Worm (Caenorhabditis elegans) whole organism, L4/young adult: ENCODE results near the gene paqr-3.
"Not testable (repeated sequence)": the region's sequence is repeated elsewhere in the genome, so short reads cannot be mapped to it uniquely, and the experiment has no call there.

ENCODE experiments used
- W03F9.2 ChIP-seq: fragments of 150-350 bp; optimal IDR thresholded peaks from 2 replicates; lab custom pipeline; 2014; ENCODE audit warnings: missing biosample characterization, missing genetic modification characterization
- dao-5 ChIP-seq: sonication (generic microtip); optimal IDR thresholded peaks from 2 replicates; lab custom pipeline; 2016; ENCODE audit warnings: missing genotype, missing genetic modification characterization, moderate library complexity, missing compliant biosample characterization
- him-1 ChIP-seq: sonication (generic microtip); optimal IDR thresholded peaks from 2 replicates; lab custom pipeline; 2016; ENCODE audit warnings: missing genotype, missing genetic modification reagents, missing genetic modification characterization, missing compliant biosample characterization

Gene paqr-3

DNA sequence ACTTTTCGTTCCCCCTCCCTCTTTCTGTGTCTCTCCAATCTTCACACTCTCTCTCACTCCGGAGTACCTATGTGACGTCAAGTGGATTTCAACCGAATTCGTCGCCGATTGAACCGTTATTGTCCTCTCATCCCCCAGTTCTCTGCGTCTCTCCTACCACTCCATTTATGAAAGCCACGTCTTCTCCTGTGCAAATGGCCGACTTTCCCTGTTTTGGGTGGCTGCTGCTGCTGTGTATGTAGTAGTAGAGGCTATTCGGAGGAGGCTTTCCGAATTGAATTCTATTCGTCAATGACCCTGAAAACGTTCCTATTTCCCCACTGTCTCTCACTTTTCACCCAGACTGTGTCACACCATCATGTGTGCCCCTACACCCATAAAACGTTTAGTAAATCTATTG, 8.3 kb upstream of the paqr-3 start:
- no peak for TF ChIP-seq dao-5 (tag; lab: Kevin White, UChicago)
- no peak for TF ChIP-seq W03F9.2 (tag; lab: Kevin White, UChicago)
- no peak for TF ChIP-seq him-1 (tag; lab: Kevin White, UChicago)

DNA sequence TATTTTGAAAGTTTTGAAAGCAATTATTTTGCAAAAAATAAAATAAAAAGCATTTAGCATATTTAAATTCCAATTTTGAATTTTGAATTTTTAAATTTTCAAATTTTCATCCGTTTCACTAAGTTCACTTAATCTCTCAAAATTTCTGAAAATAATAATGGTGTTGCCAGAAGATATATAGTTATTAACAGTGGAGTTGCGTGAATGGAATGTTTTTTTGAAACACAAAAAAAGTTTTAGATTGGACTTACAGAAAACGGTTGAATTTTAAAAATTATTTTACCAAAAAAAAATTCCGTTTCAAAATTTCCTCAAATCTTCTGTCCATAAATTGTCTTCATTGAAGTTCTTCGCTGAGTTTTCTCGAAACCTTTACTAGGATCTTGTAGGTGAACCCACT, 7.8 kb upstream of the paqr-3 start:
- no peak for TF ChIP-seq dao-5 (tag; lab: Kevin White, UChicago)
- TF ChIP-seq W03F9.2 (tag; lab: Kevin White, UChicago) = no peak
- TF ChIP-seq him-1 (tag; lab: Kevin White, UChicago) = no peak

DNA sequence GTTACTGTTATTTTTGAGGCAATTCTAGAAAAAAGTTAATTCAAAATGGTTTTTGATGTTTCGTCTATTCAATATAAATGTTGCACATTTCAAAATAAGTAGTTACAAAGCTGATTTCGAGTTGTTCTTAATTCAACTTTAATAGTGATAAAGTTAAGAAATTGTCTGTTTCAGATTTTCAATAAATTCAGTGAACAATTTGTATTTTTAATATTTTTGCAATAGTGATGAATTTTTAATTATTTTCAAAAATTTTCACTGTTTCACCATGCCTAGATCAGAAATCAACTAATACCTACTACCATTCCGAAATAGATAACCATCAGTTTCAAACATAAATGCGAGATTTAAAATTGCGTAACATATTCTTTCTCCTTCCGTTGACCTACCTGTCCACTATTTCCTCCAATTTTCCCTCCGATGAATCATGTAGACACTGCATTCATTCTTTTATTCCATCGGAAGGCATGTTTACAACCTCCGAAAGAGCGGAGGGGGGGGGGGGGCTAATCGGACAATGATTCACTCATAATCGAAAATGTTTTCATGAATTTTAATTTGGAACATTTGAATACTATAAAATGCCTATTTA, 6.6 kb upstream of the paqr-3 start:
- TF ChIP-seq dao-5 (tag; lab: Kevin White, UChicago) = no peak
- TF ChIP-seq him-1 (tag; lab: Kevin White, UChicago) = no peak
- TF ChIP-seq W03F9.2 (tag; lab: Kevin White, UChicago) = no peak

DNA sequence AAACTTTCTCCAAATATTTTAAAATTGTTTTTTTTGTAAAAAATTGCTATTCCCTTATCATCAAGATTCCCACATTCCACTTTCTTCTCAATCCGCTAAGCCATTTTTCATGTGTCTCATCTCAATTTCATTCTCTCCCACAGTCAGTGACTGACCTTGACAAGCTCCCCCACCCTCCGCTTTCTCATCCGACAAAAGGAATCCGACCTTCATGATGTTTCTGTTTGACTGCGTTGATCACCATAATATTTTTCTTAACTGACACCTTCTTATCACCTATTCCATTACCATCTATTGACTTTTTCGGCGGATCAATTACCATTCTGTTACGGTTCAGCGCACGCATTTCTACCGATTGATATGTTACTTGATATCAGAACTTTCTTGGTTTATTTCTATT, 5.6 kb upstream of the paqr-3 start:
- TF ChIP-seq dao-5 (tag; lab: Kevin White, UChicago) (no peak), W03F9.2 (tag; lab: Kevin White, UChicago) (no peak), him-1 (tag; lab: Kevin White, UChicago) (no peak)

DNA sequence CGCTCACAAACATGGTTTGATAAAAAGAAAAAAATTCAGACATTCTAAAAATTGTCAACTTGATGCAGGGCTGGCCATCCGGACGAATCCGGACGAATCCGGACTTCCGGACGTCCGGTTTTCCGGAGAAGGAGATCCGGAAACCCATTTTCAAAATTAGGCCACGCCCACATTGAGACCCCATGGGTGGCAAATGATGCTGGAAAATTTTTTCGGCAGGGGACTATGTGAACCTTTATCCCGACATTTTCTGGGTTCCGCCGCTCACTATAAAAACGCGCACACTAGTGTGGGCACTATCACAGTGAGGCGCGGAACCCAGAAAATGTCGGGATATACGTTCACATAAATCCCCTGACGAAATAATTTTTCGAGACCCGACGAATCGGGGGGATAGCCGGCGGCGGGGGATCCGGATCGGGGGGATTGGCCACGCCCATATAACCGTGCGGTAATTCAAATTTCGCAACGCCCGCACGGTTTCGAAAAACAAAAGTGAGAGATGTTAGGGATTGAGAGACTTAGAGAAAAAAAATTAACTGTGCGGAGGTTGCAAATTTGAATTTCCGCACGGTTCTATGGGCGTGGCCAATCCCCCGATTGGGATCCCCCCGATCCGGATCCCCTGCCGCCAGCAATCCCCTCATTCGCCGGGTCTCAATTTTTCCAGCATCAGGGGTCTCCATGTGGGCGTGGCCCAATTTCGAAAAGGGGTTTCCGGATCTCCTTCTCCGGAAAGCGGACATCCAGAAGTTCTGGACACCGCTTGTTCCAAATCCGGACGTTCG, 4.5 kb upstream of the paqr-3 start:
- TF ChIP-seq W03F9.2 (tag; lab: Kevin White, UChicago) (no peak), him-1 (tag; lab: Kevin White, UChicago) (no peak), dao-5 (tag; lab: Kevin White, UChicago) (no peak)

DNA sequence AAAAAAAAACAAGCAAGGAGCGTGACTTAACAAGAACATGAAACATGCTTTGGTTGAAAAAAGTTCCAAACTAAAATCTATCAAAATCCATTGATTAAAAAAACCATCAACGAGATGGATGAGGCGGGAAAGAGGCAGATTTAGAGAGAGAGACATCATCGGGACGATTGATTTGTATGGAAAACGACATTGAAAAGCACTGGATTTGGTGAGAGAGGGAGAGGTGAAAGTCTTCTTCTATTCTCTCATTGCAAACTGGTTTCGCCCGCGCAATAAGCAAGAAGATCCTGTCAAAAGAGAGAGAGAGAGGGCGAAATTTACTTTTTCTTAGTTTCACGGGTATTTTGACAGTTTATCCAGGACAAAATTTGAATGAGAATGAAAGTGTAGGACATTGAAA, 1.7 kb upstream of the paqr-3 start:
- no peak for TF ChIP-seq dao-5 (tag; lab: Kevin White, UChicago)
- no peak for TF ChIP-seq him-1 (tag; lab: Kevin White, UChicago)
- TF ChIP-seq W03F9.2 (tag; lab: Kevin White, UChicago) = no peak

DNA sequence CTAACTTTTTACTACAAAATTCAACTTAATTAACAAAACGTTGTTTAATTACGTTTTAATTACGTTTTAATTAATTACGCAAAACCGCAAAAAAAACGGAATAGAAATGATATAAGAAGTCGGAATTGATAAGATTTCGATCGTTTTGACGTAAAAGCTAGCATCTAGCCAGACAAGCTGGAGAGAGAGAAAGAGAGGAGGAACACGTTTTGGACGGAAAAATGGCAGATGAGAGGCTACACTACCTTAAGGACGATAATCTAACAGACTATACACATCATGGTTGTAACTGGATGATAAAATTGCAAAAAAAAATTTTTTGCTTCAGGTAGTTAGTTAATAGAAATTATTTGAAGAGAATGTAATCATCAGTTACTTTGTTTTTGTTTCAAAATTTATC, 711 bp upstream of the paqr-3 start:
- TF ChIP-seq him-1 (tag; lab: Kevin White, UChicago) (no peak), dao-5 (tag; lab: Kevin White, UChicago) (no peak), W03F9.2 (tag; lab: Kevin White, UChicago) (no peak)

DNA sequence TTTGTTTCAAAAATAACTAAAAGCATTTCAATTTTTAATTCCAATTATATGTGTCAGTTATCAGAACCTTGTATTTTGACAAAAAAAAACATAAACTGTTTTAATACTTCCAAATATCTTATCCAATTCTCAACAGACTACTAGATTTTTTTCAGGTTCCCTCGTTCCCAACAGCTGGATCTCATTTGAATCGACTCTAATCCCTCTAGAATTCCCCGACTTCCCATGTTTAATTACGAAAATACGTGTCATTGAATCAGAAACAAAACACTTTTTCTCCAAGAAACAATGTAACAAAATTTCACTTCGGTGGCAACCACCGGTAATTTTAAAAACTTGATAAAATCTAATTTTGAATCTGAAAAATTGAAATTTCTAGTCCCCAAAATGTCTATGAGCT, 4.3 kb downstream of the paqr-3 start:
- TF ChIP-seq him-1 (tag; lab: Kevin White, UChicago) = no peak
- TF ChIP-seq W03F9.2 (tag; lab: Kevin White, UChicago) = no peak
- no peak for TF ChIP-seq dao-5 (tag; lab: Kevin White, UChicago)

DNA sequence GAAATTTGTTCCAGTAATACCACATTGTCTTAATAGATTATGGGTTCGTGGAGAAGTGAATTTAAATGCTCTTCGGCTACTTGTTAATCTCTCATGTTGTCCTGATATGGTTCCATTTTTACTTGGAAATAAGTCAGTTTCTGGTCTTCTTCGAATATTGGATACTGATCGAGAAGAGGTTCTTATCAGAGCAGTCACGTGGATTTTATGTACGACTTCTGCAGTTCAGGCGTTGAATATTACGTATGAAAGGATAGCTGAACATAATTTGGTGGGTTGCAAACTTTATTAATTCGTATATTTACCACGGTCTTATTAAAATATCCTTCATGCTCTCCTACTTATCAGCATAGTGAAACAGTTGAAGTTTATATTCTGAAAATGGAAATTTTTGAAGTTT, 5.6 kb downstream of the paqr-3 start:
- TF ChIP-seq dao-5 (tag; lab: Kevin White, UChicago) = no peak
- no peak for TF ChIP-seq him-1 (tag; lab: Kevin White, UChicago)
- TF ChIP-seq W03F9.2 (tag; lab: Kevin White, UChicago) = no peak

DNA sequence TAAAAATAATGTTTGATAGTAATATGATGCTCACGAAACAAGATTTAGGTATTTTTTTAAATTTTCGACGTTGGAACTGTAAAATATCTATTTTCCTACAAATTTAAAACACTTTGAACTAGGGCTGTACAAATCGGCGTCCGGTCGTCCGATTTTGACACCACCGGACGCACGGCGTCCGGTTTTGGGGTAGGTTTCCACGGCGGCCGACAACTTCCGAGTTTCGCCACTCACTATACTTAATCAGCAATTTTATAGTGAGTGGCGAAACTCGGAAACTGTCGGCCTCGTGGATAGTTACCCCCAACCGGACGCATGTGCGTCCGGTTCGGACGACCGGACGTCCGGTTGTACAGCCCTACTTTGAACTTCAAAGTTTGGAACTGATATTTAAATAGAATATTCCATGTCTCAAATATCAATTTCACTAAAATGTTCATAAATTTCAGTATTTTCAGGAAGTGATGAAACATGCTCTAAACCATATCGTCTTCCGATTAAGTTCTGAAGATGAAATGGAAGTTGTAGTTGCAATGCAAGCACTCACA, 6.1 kb downstream of the paqr-3 start:
- no peak for TF ChIP-seq dao-5 (tag; lab: Kevin White, UChicago)

DNA sequence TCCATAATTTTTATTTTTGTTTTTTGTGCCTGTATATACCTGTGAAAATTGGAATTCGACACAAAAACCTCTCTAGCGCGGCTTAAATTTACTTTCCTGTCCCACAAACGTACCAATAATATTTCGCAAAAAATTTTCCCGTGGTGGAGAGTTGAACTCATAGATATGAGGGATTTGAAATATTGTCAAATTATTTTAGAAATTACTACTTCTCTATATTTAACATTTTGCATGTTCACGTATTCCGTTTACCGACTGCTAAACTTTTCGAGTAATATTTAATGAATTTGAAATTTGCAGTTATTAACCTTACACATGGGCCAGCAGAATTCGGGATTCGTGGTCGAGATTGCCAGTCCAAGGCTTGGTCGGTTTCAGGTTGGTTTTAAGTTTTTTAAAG, 9.7 kb downstream of the paqr-3 start, which contains the start of gene Y67A10A.7:
Y67A10A.7 (plus strand) TSS at position 301 of the 400 bp plus-strand sequence.
- not testable (repeated sequence) for TF ChIP-seq dao-5, him-1, W03F9.2 (tag; lab: Kevin White, UChicago)

DNA sequence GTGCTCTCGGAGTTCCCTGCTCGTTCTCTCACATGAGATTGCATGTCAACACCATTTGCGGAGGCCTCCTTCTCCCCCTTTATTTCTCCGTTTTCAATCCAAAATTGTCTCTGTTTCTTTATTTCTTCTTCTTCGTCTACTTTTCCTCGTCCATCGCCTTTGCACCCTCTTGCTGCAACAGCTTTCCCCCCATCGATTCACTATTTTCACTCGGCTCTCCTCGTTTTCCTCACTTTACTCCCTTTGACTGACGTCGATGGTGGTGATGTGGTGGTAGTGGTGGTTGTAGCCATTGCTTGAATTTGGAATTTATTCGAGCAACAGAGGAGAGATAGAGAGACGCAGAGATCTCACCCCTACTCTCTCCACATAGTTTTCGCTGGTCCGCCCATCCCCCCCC, 11.8 kb downstream of the paqr-3 start:
- TF ChIP-seq dao-5 (tag; lab: Kevin White, UChicago) = no peak
- TF ChIP-seq him-1 (tag; lab: Kevin White, UChicago) = peak; percentile 11

DNA sequence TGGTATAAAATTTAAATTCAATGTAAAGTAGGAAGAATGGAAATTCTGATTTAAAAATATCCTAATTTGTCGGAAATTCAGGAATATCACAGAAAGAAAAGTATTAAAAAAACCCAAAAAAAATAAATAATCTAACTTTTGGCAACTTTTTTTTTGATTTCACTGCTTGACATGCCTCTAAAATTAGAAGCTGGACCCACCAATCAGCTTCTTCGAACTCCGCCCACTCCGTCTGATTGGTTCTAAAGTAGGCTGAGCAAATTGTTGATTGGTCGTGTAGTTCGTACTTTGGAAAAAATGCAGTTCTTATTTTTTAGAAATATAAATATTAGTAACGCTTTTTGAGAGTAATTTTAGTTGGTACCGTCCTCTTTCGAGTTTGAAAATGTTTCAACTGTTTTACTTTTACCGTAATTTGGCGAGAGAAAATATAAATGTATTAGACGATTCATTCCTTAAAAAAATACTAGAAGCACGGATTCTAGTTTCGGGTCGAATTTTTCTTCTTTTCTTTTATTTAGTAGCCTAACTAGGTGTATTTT, 17.6 kb downstream of the paqr-3 start:
- TF ChIP-seq W03F9.2 (tag; lab: Kevin White, UChicago) (no peak), dao-5 (tag; lab: Kevin White, UChicago) (no peak), him-1 (tag; lab: Kevin White, UChicago) (no peak)
